Worm (Caenorhabditis elegans) whole organism, L1 larva: Measurements from ENCODE around the gene arrd-15.
A peak's percentile ranks its signal among the peaks of the same experiment; 100 is the strongest.

Experiments used
- C16A3.4 ChIP-seq: fragments of 150-350 bp; optimal IDR thresholded peaks from 2 replicates; lab custom pipeline; 2014; ENCODE audit warnings: missing biosample characterization, missing genetic modification characterization
- F16B12.6 ChIP-seq: fragments of 150-350 bp; optimal IDR thresholded peaks from 2 replicates; lab custom pipeline; 2014; ENCODE audit warnings: missing biosample characterization, missing genetic modification characterization
- Y116A8C.19 ChIP-seq: sonication (generic microtip); optimal IDR thresholded peaks from 2 replicates; lab custom pipeline; 2016; ENCODE audit warnings: missing compliant biosample characterization, missing genetic modification characterization, borderline replicate concordance
- aha-1 ChIP-seq: fragments of 150-350 bp; optimal IDR thresholded peaks from 2 replicates; lab custom pipeline; 2014; ENCODE audit warnings: missing biosample characterization, missing genetic modification characterization
- alr-1 ChIP-seq: fragments of 200-800 bp; sonication (Bioruptor generic); optimal IDR thresholded peaks from 2 replicates; lab custom pipeline; 2018; ENCODE audit warnings: borderline replicate concordance, mild to moderate bottlenecking, missing genetic modification characterization, missing compliant biosample characterization
- aly-2 ChIP-seq: fragments of 150-350 bp; optimal IDR thresholded peaks from 2 replicates; lab custom pipeline; 2014; ENCODE audit warnings: missing biosample characterization, missing genetic modification characterization
- blmp-1 ChIP-seq: fragments of 150-350 bp; optimal IDR thresholded peaks from 2 replicates; lab custom pipeline; 2014; ENCODE audit warnings: missing biosample characterization, missing genetic modification characterization
- ceh-82 ChIP-seq, 3 experiments: fragments of 150-350 bp in 1 of 3; sonication (generic microtip) in 2 of 3; optimal IDR thresholded peaks; 2 replicates each; lab custom pipeline; 2014 to 2017; ENCODE audit warnings: missing biosample characterization in 3 of 3, missing genetic modification characterization in 3 of 3
- ceh-88 ChIP-seq: fragments of 200-800 bp; sonication (Bioruptor generic); IDR thresholded peaks from 2 replicates; pipeline ENCODE4 v1.3.6; 2022; ENCODE audit warnings: missing genetic modification characterization, missing compliant biosample characterization
- ces-1 ChIP-seq: fragments of 150-350 bp; optimal IDR thresholded peaks from 2 replicates; lab custom pipeline; 2014; ENCODE audit warnings: missing biosample characterization, missing genetic modification reagents, missing genetic modification characterization
- dpl-1 ChIP-seq, 3 experiments: fragments of 150-350 bp in 2 of 3; sonication (generic microtip) in 1 of 3; optimal IDR thresholded peaks; 2 replicates each; lab custom pipeline; 2014 to 2017; ENCODE audit warnings: missing biosample characterization in 3 of 3, missing genetic modification characterization in 3 of 3, missing genetic modification reagents in 3 of 3
- dsc-1 ChIP-seq: sonication (generic microtip); optimal IDR thresholded peaks from 2 replicates; lab custom pipeline; 2016; ENCODE audit warnings: mild to moderate bottlenecking, missing genetic modification characterization, missing compliant biosample characterization
- efl-1 ChIP-seq, 4 experiments: fragments of 150-350 bp; optimal IDR thresholded peaks in 3 of 4; peaks in 1 of 4; 1 replicate in 1 of 4; 2 replicates in 3 of 4; lab custom pipeline; 2014; ENCODE audit warnings: missing biosample characterization in 2 of 4, missing genetic modification characterization in 2 of 4, missing genetic modification reagents in 2 of 4
- efl-3 ChIP-seq: fragments of 200-800 bp; sonication (Bioruptor generic); optimal IDR thresholded peaks from 2 replicates; lab custom pipeline; 2018; ENCODE audit warnings: mild to moderate bottlenecking, missing genetic modification characterization, missing compliant biosample characterization
- elt-2 ChIP-seq: sonication (generic microtip); optimal IDR thresholded peaks from 2 replicates; lab custom pipeline; 2016; ENCODE audit warnings: missing genetic modification characterization, mild to moderate bottlenecking, inconsistent platforms, missing compliant biosample characterization, missing genetic modification reagents
- elt-3 ChIP-seq, 6 experiments: fragments of 150-350 bp in 1 of 6; sonication (generic microtip); optimal IDR thresholded peaks; 2 replicates each; lab custom pipeline; 2017 to 2018; ENCODE audit warnings: missing biosample characterization in 6 of 6, missing genetic modification characterization in 6 of 6, inconsistent platforms in 1 of 6
- fos-1 ChIP-seq: fragments of 150-350 bp; optimal IDR thresholded peaks from 2 replicates; lab custom pipeline; 2014; ENCODE audit warnings: missing biosample characterization, missing genetic modification characterization
- grh-1 ChIP-seq: fragments of 200-800 bp; sonication (Bioruptor generic); IDR thresholded peaks from 2 replicates; pipeline ENCODE4 v1.3.6; 2022; ENCODE audit warnings: missing genetic modification reagents, missing genetic modification characterization, missing compliant biosample characterization
- hpl-2 ChIP-seq: fragments of 150-350 bp; optimal IDR thresholded peaks from 2 replicates; lab custom pipeline; 2014; ENCODE audit warnings: missing biosample characterization, missing genetic modification reagents, missing genetic modification characterization
- irx-1 ChIP-seq: sonication (generic microtip); optimal IDR thresholded peaks from 2 replicates; lab custom pipeline; 2016; ENCODE audit warnings: missing genetic modification characterization, missing compliant biosample characterization
- isw-1 ChIP-seq: fragments of 200-800 bp; sonication (Bioruptor generic); IDR thresholded peaks from 2 replicates; pipeline ENCODE4 v1.3.6; 2022; ENCODE audit warnings: missing genetic modification characterization, missing compliant biosample characterization
- lin-13 ChIP-seq: fragments of 150-350 bp; optimal IDR thresholded peaks from 2 replicates; lab custom pipeline; 2014; ENCODE audit warnings: missing biosample characterization, missing genetic modification reagents, missing genetic modification characterization
- lin-15B ChIP-seq: fragments of 150-350 bp; sonication (generic microtip); optimal IDR thresholded peaks from 3 replicates; lab custom pipeline; 2014; ENCODE audit warnings: missing biosample characterization, missing genetic modification characterization
- lin-35 ChIP-seq, 2 experiments: fragments of 150-350 bp; optimal IDR thresholded peaks; 2 replicates each; lab custom pipeline; 2014; ENCODE audit warnings: missing biosample characterization in 2 of 2, missing genetic modification characterization in 2 of 2, missing genetic modification reagents in 2 of 2
- lin-39 ChIP-seq: fragments of 150-350 bp; optimal IDR thresholded peaks from 2 replicates; lab custom pipeline; 2014; ENCODE audit warnings: missing biosample characterization, missing genetic modification reagents, missing genetic modification characterization
- lir-3 ChIP-seq: sonication (generic microtip); optimal IDR thresholded peaks from 2 replicates; lab custom pipeline; 2016; ENCODE audit warnings: mild to moderate bottlenecking, missing genetic modification characterization, moderate library complexity, missing compliant biosample characterization; ENCODE audit not compliant: poor library complexity
- lsy-2 ChIP-seq, 2 experiments: fragments of 150-350 bp; optimal IDR thresholded peaks; 2 replicates each; lab custom pipeline; 2014; ENCODE audit warnings: missing biosample characterization in 2 of 2, missing genetic modification characterization in 2 of 2
- mab-9 ChIP-seq: fragments of 200-800 bp; sonication (Bioruptor generic); IDR thresholded peaks from 2 replicates; pipeline ENCODE4 v1.3.6; 2022; ENCODE audit warnings: missing genetic modification reagents, missing genetic modification characterization, missing compliant biosample characterization
- mdl-1 ChIP-seq, 2 experiments: fragments of 150-350 bp; optimal IDR thresholded peaks; 2 replicates each; lab custom pipeline; 2014 to 2017; ENCODE audit warnings: missing biosample characterization in 2 of 2, missing genetic modification characterization in 2 of 2, inconsistent platforms in 1 of 2
- mep-1 ChIP-seq: fragments of 150-350 bp; optimal IDR thresholded peaks from 2 replicates; lab custom pipeline; 2014; ENCODE audit warnings: missing biosample characterization, missing genetic modification characterization
- nhr-11 ChIP-seq: fragments of 150-350 bp; optimal IDR thresholded peaks from 2 replicates; lab custom pipeline; 2014; ENCODE audit warnings: missing biosample characterization, missing genetic modification characterization
- nhr-12 ChIP-seq: sonication (generic microtip); optimal IDR thresholded peaks from 2 replicates; lab custom pipeline; 2017; ENCODE audit warnings: missing biosample characterization, missing genetic modification characterization
- nhr-47 ChIP-seq: sonication (generic microtip); optimal IDR thresholded peaks from 2 replicates; lab custom pipeline; 2016; ENCODE audit warnings: mild to moderate bottlenecking, missing genetic modification characterization, moderate library complexity, missing compliant biosample characterization
- nhr-84 ChIP-seq: sonication (generic microtip); optimal IDR thresholded peaks from 2 replicates; lab custom pipeline; 2017; ENCODE audit warnings: missing biosample characterization, missing genetic modification characterization
- pag-3 ChIP-seq: sonication (generic microtip); optimal IDR thresholded peaks from 2 replicates; lab custom pipeline; 2017; ENCODE audit warnings: missing genetic modification characterization, mild to moderate bottlenecking, missing compliant biosample characterization, antibody characterized with exemption, borderline replicate concordance; ENCODE audit not compliant: insufficient read depth
- pax-3 ChIP-seq: fragments of 200-800 bp; sonication (Bioruptor generic); optimal IDR thresholded peaks from 2 replicates; lab custom pipeline; 2018; ENCODE audit warnings: mild to moderate bottlenecking, missing genetic modification characterization, moderate library complexity, missing compliant biosample characterization
- pqm-1 ChIP-seq: sonication (generic microtip); optimal IDR thresholded peaks from 3 replicates; lab custom pipeline; 2017; ENCODE audit warnings: missing biosample characterization, missing genetic modification characterization
- sptf-1 ChIP-seq: fragments of 150-350 bp; optimal IDR thresholded peaks from 2 replicates; lab custom pipeline; 2014; ENCODE audit warnings: missing biosample characterization, missing genetic modification characterization
- sup-37 ChIP-seq: fragments of 200-800 bp; sonication (Bioruptor generic); optimal IDR thresholded peaks from 2 replicates; lab custom pipeline; 2018; ENCODE audit warnings: mild to moderate bottlenecking, missing genetic modification characterization, missing compliant biosample characterization
- swsn-7 ChIP-seq: sonication (generic microtip); optimal IDR thresholded peaks from 2 replicates; lab custom pipeline; 2016; ENCODE audit warnings: missing genetic modification characterization, missing compliant biosample characterization
- tbx-2 ChIP-seq: sonication (generic microtip); optimal IDR thresholded peaks from 2 replicates; lab custom pipeline; 2016; ENCODE audit warnings: missing genetic modification characterization, missing compliant biosample characterization
- unc-30 ChIP-seq: sonication (generic microtip); optimal IDR thresholded peaks from 2 replicates; lab custom pipeline; 2017; ENCODE audit warnings: missing biosample characterization, missing genetic modification characterization
- unc-62 ChIP-seq: fragments of 150-350 bp; optimal IDR thresholded peaks from 2 replicates; lab custom pipeline; 2014; ENCODE audit warnings: missing biosample characterization, missing genetic modification reagents, missing genetic modification characterization
- unc-86 ChIP-seq: sonication (generic microtip); optimal IDR thresholded peaks from 2 replicates; lab custom pipeline; 2016; ENCODE audit warnings: missing genetic modification characterization, missing compliant biosample characterization
- unc-98 ChIP-seq: fragments of 200-800 bp; sonication (Bioruptor generic); IDR thresholded peaks from 2 replicates; pipeline ENCODE4 v1.3.6; 2022; ENCODE audit warnings: missing genetic modification characterization, missing compliant biosample characterization
- vab-15 ChIP-seq: sonication (generic microtip); optimal IDR thresholded peaks from 2 replicates; lab custom pipeline; 2017; ENCODE audit warnings: missing genotype, mild to moderate bottlenecking, missing genetic modification characterization, missing compliant biosample characterization
- xbp-1 ChIP-seq: sonication (generic microtip); optimal IDR thresholded peaks from 2 replicates; lab custom pipeline; 2016; ENCODE audit warnings: missing genetic modification characterization, missing compliant biosample characterization
- zag-1 ChIP-seq: fragments of 150-350 bp; optimal IDR thresholded peaks from 2 replicates; lab custom pipeline; 2014; ENCODE audit warnings: missing biosample characterization, missing genetic modification characterization
- ztf-11 ChIP-seq, 2 experiments: sonication (generic microtip); optimal IDR thresholded peaks; 2 replicates each; lab custom pipeline; 2016 to 2017; ENCODE audit warnings: missing genetic modification characterization in 2 of 2, missing biosample characterization in 1 of 2, missing compliant biosample characterization in 1 of 2
- ztf-4 ChIP-seq: fragments of 150-350 bp; optimal IDR thresholded peaks from 2 replicates; lab custom pipeline; 2014; ENCODE audit warnings: missing biosample characterization, missing genetic modification characterization

arrd-15 gene

ce11 chrIII:8903263-8903662 lies 26.6 kb upstream of the arrd-15 start:
- TF ChIP-seq efl-1 (optimal IDR thresholded peaks at IDR 0.05; lab: Kevin White, UChicago) (no peak), efl-1 (GFP tag; optimal IDR thresholded peaks at IDR 0.05 in 1 of 2; lab: Kevin White, UChicago) (peak in 1 of 2 experiments; percentile 79), lin-39 (tag; lab: Kevin White, UChicago) (no peak)

ce11 chrIII:8904044-8904443 lies 25.8 kb upstream of the arrd-15 start, which contains the start of gene lin-9:
TSS of gene lin-9 (minus strand) at chrIII:8904131.
- TF ChIP-seq xbp-1 (tag; lab: Kevin White, UChicago) (peak; percentile 95), aha-1 (tag; lab: Kevin White, UChicago) (peak; percentile 50), mab-9 (peak; percentile 93), mdl-1 (tag; optimal IDR thresholded peaks at IDR 0.05; lab: Kevin White, UChicago) (peak in 1 of 2 experiments; percentile 92), unc-86 (tag; lab: Kevin White, UChicago) (peak; percentile 95), mep-1 (tag; lab: Kevin White, UChicago) (peak; percentile 97), grh-1 (GFP tag; lab: Robert Waterston, UW) (peak; percentile 95), aly-2 (peak; percentile 90), lin-15B (tag; lab: Kevin White, UChicago) (peak; percentile 98), hpl-2 (GFP tag; lab: Kevin White, UChicago) (peak; percentile 66), fos-1 (peak; percentile 85), F16B12.6 (tag; lab: Kevin White, UChicago) (peak; percentile 74), Y116A8C.19 (tag; lab: Kevin White, UChicago) (no peak), pqm-1 (tag; lab: Kevin White, UChicago) (no peak), C16A3.4 (tag; lab: Kevin White, UChicago) (peak; percentile 94), lin-13 (GFP tag; lab: Kevin White, UChicago) (peak; percentile 98), pax-3 (tag; lab: Kevin White, UChicago) (peak; percentile 94), alr-1 (tag; lab: Kevin White, UChicago) (no peak), blmp-1 (tag; lab: Kevin White, UChicago) (peak; percentile 92), nhr-11 (tag; lab: Kevin White, UChicago) (peak; percentile 88), elt-2 (tag; lab: Kevin White, UChicago) (peak; percentile 86), dsc-1 (tag; lab: Kevin White, UChicago) (peak; percentile 98), unc-98 (GFP tag; lab: Robert Waterston, UW) (peak; percentile 52; the same call in 1 of the 2 replicates), tbx-2 (tag; lab: Kevin White, UChicago) (peak; percentile 96), unc-62 (no peak), lsy-2 (tag; optimal IDR thresholded peaks at IDR 0.05; lab: Kevin White, UChicago) (peak; percentile 100), ceh-82 (tag; optimal IDR thresholded peaks at IDR 0.05; lab: Kevin White, UChicago) (peak; percentile 90 to 98 (median 95)), elt-3 (tag; optimal IDR thresholded peaks at IDR 0.05; lab: Kevin White, UChicago) (peak in 4 of 6 experiments; percentile 61 to 90 (median 74)), isw-1 (GFP tag; lab: Robert Waterston, UW) (peak; percentile 97), lin-35 (GFP tag; optimal IDR thresholded peaks at IDR 0.05; lab: Kevin White, UChicago) (peak; percentile 97 to 98), irx-1 (tag; lab: Kevin White, UChicago) (peak; percentile 97), lir-3 (tag; lab: Kevin White, UChicago) (peak; percentile 80), ztf-4 (tag; lab: Kevin White, UChicago) (peak; percentile 94), nhr-47 (tag; lab: Kevin White, UChicago) (peak; percentile 98), unc-30 (no peak), nhr-12 (tag; lab: Kevin White, UChicago) (peak; percentile 30), ceh-88 (peak; percentile 91), ces-1 (GFP tag; lab: Kevin White, UChicago) (no peak), ztf-11 (tag; optimal IDR thresholded peaks at IDR 0.05; lab: Kevin White, UChicago) (peak in 1 of 2 experiments; percentile 90), efl-3 (GFP tag; lab: Kevin White, UChicago) (peak; percentile 81), dpl-1 (GFP tag; optimal IDR thresholded peaks at IDR 0.05; lab: Kevin White, UChicago) (peak; percentile 96 to 97 (median 96)), sup-37 (GFP tag; lab: Kevin White, UChicago) (peak; percentile 95), zag-1 (tag; lab: Kevin White, UChicago) (no peak), sptf-1 (tag; lab: Kevin White, UChicago) (no peak), vab-15 (peak; percentile 62), pag-3 (tag; lab: Kevin White, UChicago) (no peak), swsn-7 (tag; lab: Kevin White, UChicago) (peak; percentile 97), nhr-84 (tag; lab: Kevin White, UChicago) (no peak), lin-39 (tag; lab: Kevin White, UChicago) (peak; percentile 95)
